Worm (Caenorhabditis elegans) whole organism, L2 larva: ENCODE results near the gene F40F9.10.

Experiments
- F13H6.1 ChIP-seq: sonication (generic microtip); optimal IDR thresholded peaks from 2 replicates; lab custom pipeline; 2016; ENCODE audit warnings: missing genetic modification characterization, missing compliant biosample characterization
- ZK546.5 ChIP-seq: sonication (generic microtip); optimal IDR thresholded peaks from 2 replicates; lab custom pipeline; 2017; ENCODE audit warnings: missing biosample characterization, missing genetic modification characterization
- blmp-1 ChIP-seq: sonication (generic microtip); optimal IDR thresholded peaks from 2 replicates; lab custom pipeline; 2017; ENCODE audit warnings: missing genetic modification characterization, mild to moderate bottlenecking, missing compliant biosample characterization, antibody characterized with exemption, moderate library complexity; ENCODE audit not compliant: insufficient read depth
- egl-27 ChIP-seq: sonication (generic microtip); optimal IDR thresholded peaks from 3 replicates; lab custom pipeline; 2017; ENCODE audit warnings: missing biosample characterization, missing genetic modification reagents, missing genetic modification characterization
- elt-3 ChIP-seq: sonication (generic microtip); optimal IDR thresholded peaks from 2 replicates; lab custom pipeline; 2017; ENCODE audit warnings: missing biosample characterization, missing genetic modification characterization
- fos-1 ChIP-seq: fragments of 150-350 bp; optimal IDR thresholded peaks from 2 replicates; lab custom pipeline; 2014; ENCODE audit warnings: missing biosample characterization, missing genetic modification characterization
- lsy-2 ChIP-seq, 2 experiments: fragments of 150-350 bp in 1 of 2; sonication (generic microtip) in 1 of 2; optimal IDR thresholded peaks; 2 replicates each; lab custom pipeline; 2014 to 2017; ENCODE audit warnings: missing biosample characterization in 2 of 2, missing genetic modification characterization in 2 of 2
- mbf-1 ChIP-seq: sonication (generic microtip); optimal IDR thresholded peaks from 2 replicates; lab custom pipeline; 2017; ENCODE audit warnings: missing biosample characterization, missing genetic modification characterization
- mdl-1 ChIP-seq, 2 experiments: fragments of 150-350 bp in 1 of 2; sonication (generic microtip) in 1 of 2; optimal IDR thresholded peaks; 2 replicates each; lab custom pipeline; 2017; ENCODE audit warnings: missing biosample characterization in 2 of 2, missing genetic modification characterization in 2 of 2
- nhr-237 ChIP-seq: fragments of 150-350 bp; optimal IDR thresholded peaks from 2 replicates; lab custom pipeline; 2014; ENCODE audit warnings: missing biosample characterization, missing genetic modification characterization
- sem-4 ChIP-seq: fragments of 150-350 bp; optimal IDR thresholded peaks from 2 replicates; lab custom pipeline; 2014; ENCODE audit warnings: missing biosample characterization, missing genetic modification reagents, missing genetic modification characterization
- unc-62 ChIP-seq: fragments of 150-350 bp; optimal IDR thresholded peaks from 2 replicates; lab custom pipeline; 2014; ENCODE audit warnings: missing biosample characterization, missing genetic modification reagents, missing genetic modification characterization
- ztf-4 ChIP-seq: fragments of 150-350 bp; optimal IDR thresholded peaks from 2 replicates; lab custom pipeline; 2014; ENCODE audit warnings: missing biosample characterization, missing genetic modification characterization

- no peak for TF ChIP-seq nhr-237 (tag; lab: Kevin White, UChicago)
- TF ChIP-seq ztf-4 = no peak
- no peak for TF ChIP-seq fos-1 (tag; lab: Kevin White, UChicago)
- no peak for TF ChIP-seq ZK546.5 (tag; lab: Kevin White, UChicago)
- TF ChIP-seq elt-3 (tag; lab: Kevin White, UChicago) = no peak
- no peak for TF ChIP-seq sem-4 (tag; lab: Kevin White, UChicago)
- TF ChIP-seq F13H6.1 (tag; lab: Kevin White, UChicago) = no peak
- TF ChIP-seq blmp-1 (tag; lab: Kevin White, UChicago) = no peak
- TF ChIP-seq mbf-1 (tag; lab: Kevin White, UChicago) = no peak
- TF ChIP-seq egl-27 (tag; lab: Kevin White, UChicago) = no peak
- TF ChIP-seq mdl-1 (tag; optimal IDR thresholded peaks at IDR 0.05; lab: Kevin White, UChicago) = no peak
- no peak for TF ChIP-seq lsy-2 (tag; optimal IDR thresholded peaks at IDR 0.05; lab: Kevin White, UChicago)
- no peak for TF ChIP-seq unc-62 (GFP tag; lab: Kevin White, UChicago)
These were observed 9.9 kb downstream of the F40F9.10 start for ce11 chrV:9703549-9703948.
